Worm (Caenorhabditis elegans) whole organism, L4 larva: ENCODE measurements around the gene fbxa-211.
A peak's percentile ranks its signal among the peaks of the same experiment; 100 is the strongest.

Experiments used
- F26F4.8 ChIP-seq: fragments of 200-800 bp; sonication (Bioruptor generic); conservative IDR thresholded peaks from 2 replicates; pipeline ENCODE4 v1.3.6; 2022; ENCODE audit warnings: missing genetic modification characterization, missing compliant biosample characterization
- F44E2.7 ChIP-seq: fragments of 200-800 bp; sonication (Bioruptor generic); IDR thresholded peaks from 2 replicates; pipeline ENCODE4 v2.1.2; 2022; ENCODE audit warnings: missing genetic modification characterization, missing compliant biosample characterization
- F49E8.2 ChIP-seq: sonication (generic microtip); optimal IDR thresholded peaks from 2 replicates; lab custom pipeline; 2016; ENCODE audit warnings: missing compliant biosample characterization, mild to moderate bottlenecking, missing genetic modification characterization, borderline replicate concordance
- T26A8.4 ChIP-seq: fragments of 200-800 bp; sonication (Bioruptor generic); IDR thresholded peaks from 2 replicates; pipeline ENCODE4 v1.3.6; 2022; ENCODE audit warnings: missing genetic modification characterization, missing compliant biosample characterization
- Y48G9A.11 ChIP-seq: fragments of 200-800 bp; sonication (Bioruptor generic); IDR thresholded peaks from 2 replicates; pipeline ENCODE4 v1.3.6; 2022; ENCODE audit warnings: missing genetic modification reagents, missing genetic modification characterization, missing compliant biosample characterization
- aha-1 ChIP-seq: fragments of 150-350 bp; peaks from one replicate; lab custom pipeline; 2014; ENCODE audit warnings: missing biosample characterization, missing genetic modification characterization
- ama-1 ChIP-seq: fragments of 150-350 bp; optimal IDR thresholded peaks from 2 replicates; lab custom pipeline; 2014; ENCODE audit warnings: inconsistent platforms, mixed read lengths
- ceh-20 ChIP-seq: fragments of 200-800 bp; sonication (Bioruptor generic); IDR thresholded peaks from 2 replicates; pipeline ENCODE4 v1.3.6; 2022; ENCODE audit warnings: missing genetic modification reagents, missing genetic modification characterization, missing compliant biosample characterization
- ceh-28 ChIP-seq: fragments of 150-350 bp; optimal IDR thresholded peaks from 2 replicates; lab custom pipeline; 2014; ENCODE audit warnings: missing biosample characterization, missing genetic modification reagents, missing genetic modification characterization
- ceh-32 ChIP-seq: sonication (generic microtip); optimal IDR thresholded peaks from 2 replicates; lab custom pipeline; 2016; ENCODE audit warnings: mild to moderate bottlenecking, missing genetic modification characterization, missing compliant biosample characterization; ENCODE audit not compliant: poor library complexity
- ctbp-1 ChIP-seq: fragments of 200-800 bp; sonication (Bioruptor generic); IDR thresholded peaks from 2 replicates; pipeline ENCODE4 v1.3.6; 2022; ENCODE audit warnings: missing genetic modification reagents, missing genetic modification characterization, missing compliant biosample characterization
- daf-19 ChIP-seq: fragments of 200-800 bp; sonication (Bioruptor generic); conservative IDR thresholded peaks from 2 replicates; pipeline ENCODE4 v1.3.6; 2022; ENCODE audit warnings: missing genetic modification characterization, missing compliant biosample characterization
- dmd-6 ChIP-seq: fragments of 200-800 bp; sonication (Bioruptor generic); IDR thresholded peaks from 2 replicates; pipeline ENCODE4 v1.3.6; 2022; ENCODE audit warnings: missing genetic modification reagents, missing genetic modification characterization, missing compliant biosample characterization
- dmd-9 ChIP-seq: fragments of 200-800 bp; sonication (Bioruptor generic); IDR thresholded peaks from 2 replicates; pipeline ENCODE4 v1.3.6; 2022; ENCODE audit warnings: missing genetic modification reagents, missing genetic modification characterization, missing compliant biosample characterization
- dve-1 ChIP-seq: sonication (generic microtip); optimal IDR thresholded peaks from 2 replicates; lab custom pipeline; 2017; ENCODE audit warnings: antibody characterized with exemption, mild to moderate bottlenecking, missing genetic modification characterization, missing compliant biosample characterization; ENCODE audit not compliant: insufficient read depth
- egl-43 ChIP-seq: fragments of 200-800 bp; sonication (Bioruptor generic); IDR thresholded peaks from 2 replicates; pipeline ENCODE4 v1.3.6; 2022; ENCODE audit warnings: missing genetic modification reagents, missing genetic modification characterization, missing compliant biosample characterization
- hlh-11 ChIP-seq: fragments of 200-800 bp; sonication (Bioruptor generic); optimal IDR thresholded peaks from 2 replicates; lab custom pipeline; 2018; ENCODE audit warnings: mild to moderate bottlenecking, missing genetic modification characterization, missing compliant biosample characterization
- hlh-30 ChIP-seq: sonication (generic microtip); optimal IDR thresholded peaks from 2 replicates; lab custom pipeline; 2017; ENCODE audit warnings: antibody characterized with exemption, mild to moderate bottlenecking, missing genetic modification characterization, missing compliant biosample characterization; ENCODE audit not compliant: insufficient read depth
- madf-5 ChIP-seq, 2 experiments: fragments of 200-800 bp; sonication (Bioruptor generic); IDR thresholded peaks; 2 replicates each; pipeline ENCODE4 v1.3.6; 2022; ENCODE audit warnings: missing compliant biosample characterization in 2 of 2, missing genetic modification characterization in 2 of 2
- mep-1 ChIP-seq: fragments of 150-350 bp; sonication (generic microtip); optimal IDR thresholded peaks from 3 replicates; lab custom pipeline; 2014; ENCODE audit warnings: missing biosample characterization, missing genetic modification characterization
- mes-2 ChIP-seq: sonication (generic microtip); optimal IDR thresholded peaks from 2 replicates; lab custom pipeline; 2016; ENCODE audit warnings: missing genotype, mild to moderate bottlenecking, missing genetic modification characterization, missing compliant biosample characterization; ENCODE audit not compliant: poor library complexity, severe bottlenecking
- nhr-25 ChIP-seq: sonication (generic microtip); optimal IDR thresholded peaks from 2 replicates; lab custom pipeline; 2017; ENCODE audit warnings: missing genetic modification characterization, mild to moderate bottlenecking, missing compliant biosample characterization, antibody characterized with exemption, moderate library complexity, borderline replicate concordance; ENCODE audit not compliant: insufficient read depth
- nhr-42 ChIP-seq: fragments of 200-800 bp; sonication (Bioruptor generic); IDR thresholded peaks from 2 replicates; pipeline ENCODE4 v1.3.6; 2022; ENCODE audit warnings: missing genetic modification characterization, missing compliant biosample characterization
- nhr-48 ChIP-seq: sonication (generic microtip); optimal IDR thresholded peaks from 2 replicates; lab custom pipeline; 2016; ENCODE audit warnings: mild to moderate bottlenecking, missing genetic modification characterization, missing compliant biosample characterization
- php-3 ChIP-seq: fragments of 200-800 bp; sonication (Bioruptor generic); IDR thresholded peaks from 2 replicates; pipeline ENCODE4 v1.3.6; 2022; ENCODE audit warnings: missing genetic modification reagents, missing genetic modification characterization, missing compliant biosample characterization
- set-16 ChIP-seq: fragments of 200-800 bp; sonication (Bioruptor generic); IDR thresholded peaks from 2 replicates; pipeline ENCODE4 v1.3.6; 2022; ENCODE audit warnings: missing genetic modification reagents, missing genetic modification characterization, missing compliant biosample characterization
- snpc-4 ChIP-seq: fragments of 150-350 bp; optimal IDR thresholded peaks from 2 replicates; lab custom pipeline; 2014; ENCODE audit warnings: missing biosample characterization, missing genetic modification characterization
- spr-1 ChIP-seq: sonication (generic microtip); optimal IDR thresholded peaks from 2 replicates; lab custom pipeline; 2016; ENCODE audit warnings: mild to moderate bottlenecking, missing genetic modification characterization, missing compliant biosample characterization
- tag-97 ChIP-seq: fragments of 200-800 bp; sonication (Bioruptor generic); IDR thresholded peaks from 2 replicates; pipeline ENCODE4 v1.3.6; 2022; ENCODE audit warnings: missing genetic modification characterization, missing compliant biosample characterization
- unc-130 ChIP-seq: sonication (generic microtip); optimal IDR thresholded peaks from 2 replicates; lab custom pipeline; 2016; ENCODE audit warnings: missing genetic modification reagents, missing genetic modification characterization, missing compliant biosample characterization
- unc-39 ChIP-seq: sonication (generic microtip); optimal IDR thresholded peaks from 2 replicates; lab custom pipeline; 2017; ENCODE audit warnings: missing biosample characterization, missing genetic modification characterization
- unc-62 ChIP-seq, 3 experiments: fragments of 150-350 bp in 1 of 3; sonication (generic microtip); optimal IDR thresholded peaks in 2 of 3; peaks in 1 of 3; 1 replicate in 1 of 3; 2 replicates in 2 of 3; lab custom pipeline; 2014 to 2017; ENCODE audit warnings: missing biosample characterization in 3 of 3, missing genetic modification characterization in 3 of 3, missing genetic modification reagents in 3 of 3, missing genotype in 1 of 3
- zfp-3 ChIP-seq: fragments of 200-800 bp; sonication (Bioruptor generic); conservative IDR thresholded peaks from 2 replicates; pipeline ENCODE4 v1.3.6; 2022; ENCODE audit warnings: missing genetic modification reagents, missing genetic modification characterization, missing compliant biosample characterization
- zip-2 ChIP-seq: fragments of 150-350 bp; optimal IDR thresholded peaks from 2 replicates; lab custom pipeline; 2014; ENCODE audit warnings: missing biosample characterization, missing genetic modification characterization
- ztf-7 ChIP-seq: fragments of 150-350 bp; optimal IDR thresholded peaks from 2 replicates; lab custom pipeline; 2014; ENCODE audit warnings: missing biosample characterization, missing genetic modification characterization

The fbxa-211 gene

DNA sequence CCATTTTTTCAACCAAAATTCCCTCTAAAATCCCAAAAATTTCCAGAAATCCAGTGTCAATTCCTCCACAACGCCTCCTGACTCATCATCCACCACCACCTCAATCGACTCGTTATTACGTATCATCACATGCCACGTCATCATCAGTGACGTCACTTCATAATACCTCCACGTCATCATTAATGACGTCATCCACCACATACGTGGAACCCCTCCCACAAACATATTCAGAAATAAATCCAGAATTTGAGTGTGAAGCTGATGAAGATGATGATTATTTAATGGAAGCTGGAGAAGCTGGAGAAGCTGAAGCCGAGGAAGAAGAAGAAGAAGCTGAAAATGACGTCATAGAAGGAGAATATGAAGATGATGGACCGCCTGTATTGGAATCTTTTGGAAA lies 33.4 kb upstream of the fbxa-211 start:
- TF ChIP-seq dmd-6 = no peak
- TF ChIP-seq hlh-30 (tag; lab: Kevin White, UChicago) = no peak
- TF ChIP-seq php-3 = no peak
- no peak for TF ChIP-seq hlh-11
- no peak for TF ChIP-seq ztf-7 (tag; lab: Kevin White, UChicago)
- no peak for TF ChIP-seq dve-1 (tag; lab: Kevin White, UChicago)
- no peak for TF ChIP-seq ctbp-1
- TF ChIP-seq madf-5 (GFP tag; IDR thresholded peaks at IDR 0.05; lab: Robert Waterston, UW) = no peak
- TF ChIP-seq ceh-32 (tag; lab: Kevin White, UChicago) = no peak
- TF ChIP-seq Y48G9A.11 (GFP tag; lab: Robert Waterston, UW) = no peak

DNA sequence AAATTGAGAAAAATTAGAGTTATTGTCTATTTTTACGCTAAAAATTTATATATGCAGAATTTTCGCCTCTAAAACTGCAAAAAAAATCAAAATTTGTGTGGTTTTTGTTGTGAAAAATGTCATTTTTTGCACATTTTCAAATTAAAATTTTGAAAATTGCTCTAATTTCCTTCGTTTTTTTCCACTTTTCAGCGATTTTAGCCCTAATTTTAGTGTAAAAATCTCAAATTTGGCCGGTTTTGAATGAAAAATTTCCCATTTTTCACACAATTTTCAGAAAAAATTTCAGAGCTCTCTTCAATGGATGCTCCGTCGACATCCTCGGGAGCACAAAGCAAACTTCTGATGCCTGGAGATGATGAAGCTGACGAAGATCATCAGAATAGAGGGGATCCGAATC lies 28.9 kb upstream of the fbxa-211 start, which contains the start of gene par-4:
Gene par-4, plus strand, starts transcription at position 301 of the 400 bp plus-strand sequence.
- no peak for TF ChIP-seq dve-1 (tag; lab: Kevin White, UChicago)
- TF ChIP-seq ceh-20 (GFP tag; lab: Robert Waterston, UW) = no peak
- TF ChIP-seq spr-1 (tag; lab: Kevin White, UChicago) = no peak

DNA sequence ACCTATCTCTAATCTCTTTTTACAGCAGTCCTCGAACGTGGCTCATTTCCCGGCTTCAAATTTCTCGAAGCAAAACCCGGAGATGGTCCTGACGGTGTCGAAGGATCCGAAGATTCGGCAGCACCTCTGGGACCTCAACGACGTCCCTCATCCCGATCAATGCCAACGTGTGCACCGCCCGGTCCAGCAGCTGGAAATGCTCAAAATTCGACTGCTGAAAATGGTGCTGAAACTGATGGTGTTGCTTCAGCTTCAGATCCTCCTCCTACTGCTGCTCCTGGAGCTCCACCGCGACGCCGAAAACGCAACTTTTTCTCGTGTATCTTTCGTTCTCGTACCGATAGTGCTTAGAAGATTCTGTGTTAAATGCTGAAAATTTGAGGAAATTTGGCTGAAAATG lies 21.3 kb upstream of the fbxa-211 start:
- TF ChIP-seq F44E2.7 = no peak
- TF ChIP-seq egl-43 (GFP tag; lab: Robert Waterston, UW) = 0 out of 2 replicates have a peak, but pooled peaks have one; percentile 22
- no peak for TF ChIP-seq dmd-6
- TF ChIP-seq set-16 = peak; percentile 72
- TF ChIP-seq ceh-20 (GFP tag; lab: Robert Waterston, UW) = no peak
- TF ChIP-seq nhr-25 = no peak
- no peak for TF ChIP-seq mep-1 (tag; lab: Kevin White, UChicago)
- TF ChIP-seq aha-1 (tag; lab: Kevin White, UChicago) = peak; percentile 72
- TF ChIP-seq daf-19 = no peak

DNA sequence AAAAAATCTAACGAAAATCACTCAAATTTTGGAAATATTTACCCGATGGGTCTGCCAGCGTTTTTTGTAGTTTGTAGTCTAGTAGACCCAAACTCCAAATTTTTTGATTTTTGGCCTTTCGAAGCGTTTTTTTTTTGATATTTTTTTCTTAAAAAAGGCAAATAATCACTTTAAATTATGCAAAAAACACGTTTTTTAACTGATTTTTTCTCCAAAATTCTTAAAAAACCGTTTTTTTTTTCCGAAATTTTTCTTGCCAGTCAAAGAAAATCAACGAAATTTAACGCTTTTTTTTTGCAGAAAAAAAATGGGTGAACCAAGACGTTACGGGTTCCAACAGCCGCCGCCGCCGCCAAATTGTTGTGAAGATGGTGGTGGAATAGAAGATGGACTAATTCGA lies 19.4 kb upstream of the fbxa-211 start, which contains the start of gene Y37H2A.1:
Gene Y37H2A.1, plus strand, starts transcription at position 301 of the 400 bp plus-strand sequence.
- TF ChIP-seq unc-130 (GFP tag; lab: Kevin White, UChicago) (no peak), ceh-28 (no peak), F49E8.2 (tag; lab: Kevin White, UChicago) (no peak), nhr-42 (GFP tag; lab: Robert Waterston, UW) (no peak), tag-97 (GFP tag; lab: Robert Waterston, UW) (no peak), mes-2 (tag; lab: Kevin White, UChicago) (no peak), F26F4.8 (GFP tag; lab: Robert Waterston, UW) (no peak), T26A8.4 (GFP tag; lab: Robert Waterston, UW) (no peak), nhr-48 (tag; lab: Kevin White, UChicago) (no peak), dve-1 (tag; lab: Kevin White, UChicago) (no peak), unc-62 (GFP tag; optimal IDR thresholded peaks at IDR 0.05 in 1 of 2; lab: Kevin White, UChicago) (no peak), unc-62 (tag; optimal IDR thresholded peaks at IDR 0.05; lab: Kevin White, UChicago) (no peak), zip-2 (tag; lab: Kevin White, UChicago) (no peak), unc-39 (tag; lab: Kevin White, UChicago) (no peak), snpc-4 (tag; lab: Kevin White, UChicago) (no peak), dmd-9 (GFP tag; lab: Robert Waterston, UW) (no peak), zfp-3 (GFP tag; lab: Robert Waterston, UW) (no peak), ama-1 (lab: Kevin White, UChicago) (no peak)
- TF ChIP-seq, all 104 proteins: peak for 0
